Fruit fly (Drosophila melanogaster): ENCODE measurements around the gene CG43725.

Gene CG43725

dm6 chr2L:11037583-11038517 is 37.5 kb upstream of the CG43725 start (continued):
- TF ChIP-seq Spps (tag; optimal IDR thresholded peaks at IDR 0.05) = peak; percentile 15
- TF ChIP-seq prd (optimal IDR thresholded peaks at IDR 0.05) = no peak
- TF ChIP-seq prd (GFP tag; IDR thresholded peaks at IDR 0.05) = peak; percentile 6; the same call in 1 of the 3 replicates
- no peak for TF ChIP-seq CG14050 (GFP tag; IDR thresholded peaks at IDR 0.05)
- no peak for TF ChIP-seq usp (GFP tag; optimal IDR thresholded peaks at IDR 0.05)
- TF ChIP-seq Hr51 (GFP tag; optimal IDR thresholded peaks at IDR 0.05) = peak in 1 of 2 experiments; percentile 65
- TF ChIP-seq D19B (GFP tag; optimal IDR thresholded peaks at IDR 0.05) = no peak
- no peak for TF ChIP-seq her (GFP tag; optimal IDR thresholded peaks at IDR 0.05)
- TF ChIP-seq CG8359 (GFP tag; optimal IDR thresholded peaks at IDR 0.05; ENCODE audit: borderline replicate concordance) = no peak
- TF ChIP-seq MTF-1 (GFP tag; optimal IDR thresholded peaks at IDR 0.05; ENCODE audit: borderline replicate concordance) = no peak
- TF ChIP-seq CG10267 (tag; optimal IDR thresholded peaks at IDR 0.05) = peak; percentile 56
- no peak for TF ChIP-seq Hand (GFP tag; optimal IDR thresholded peaks at IDR 0.05)
- TF ChIP-seq caup (GFP tag; optimal IDR thresholded peaks at IDR 0.05; ENCODE audit: severe bottlenecking) = no peak
- TF ChIP-seq CG7357 (GFP tag; IDR thresholded peaks at IDR 0.05) = no peak
- no peak for TF ChIP-seq CG12299 (tag; optimal IDR thresholded peaks at IDR 0.05)
- TF ChIP-seq CG1233 (GFP tag; optimal IDR thresholded peaks at IDR 0.05) = peak; percentile 2
- TF ChIP-seq bowl (GFP tag; IDR thresholded peaks at IDR 0.05) = no peak
- TF ChIP-seq Scr (GFP tag; IDR thresholded peaks at IDR 0.05; ENCODE audit: partially characterized antibody) = no peak
- TF ChIP-seq HLH4C (GFP tag; IDR thresholded peaks at IDR 0.05; ENCODE audit: partially characterized antibody) = no peak
- peak; percentile 28; the same call in 1 of the 3 replicates for TF ChIP-seq otp (GFP tag; IDR thresholded peaks at IDR 0.05)
- TF ChIP-seq zfh1 (GFP tag; IDR thresholded peaks at IDR 0.05) = peak; percentile 34; the same call in 2 of the 3 replicates
- peak; percentile 33; the same call in 1 of the 2 replicates for TF ChIP-seq ttk (GFP tag; IDR thresholded peaks at IDR 0.05)
- no peak for TF ChIP-seq dati (GFP tag; IDR thresholded peaks at IDR 0.05)
- peak; percentile 46 for TF ChIP-seq CG4424 (GFP tag; optimal IDR thresholded peaks at IDR 0.05)
- no peak for TF ChIP-seq ems (GFP tag; optimal IDR thresholded peaks at IDR 0.05)
- TF ChIP-seq Antp (GFP tag; optimal IDR thresholded peaks at IDR 0.05) = peak; percentile 7
- no peak for TF ChIP-seq CG3065 (GFP tag; optimal IDR thresholded peaks at IDR 0.05)
- no peak for TF ChIP-seq CG31388 (GFP tag; optimal IDR thresholded peaks at IDR 0.05)
- TF ChIP-seq Rfx (GFP tag; IDR thresholded peaks at IDR 0.05) = peak; percentile 53; the same call in 1 of the 2 replicates
- TF ChIP-seq CG10959 (GFP tag; IDR thresholded peaks at IDR 0.05) = no peak
- peak; percentile 49 for TF ChIP-seq twi (tag; optimal IDR thresholded peaks at IDR 0.05)
- peak; percentile 39 for TF ChIP-seq Hmr (GFP tag; optimal IDR thresholded peaks at IDR 0.05)
- TF ChIP-seq CG7839 (tag; optimal IDR thresholded peaks at IDR 0.05) = peak; percentile 66
- TF ChIP-seq chinmo (GFP tag; IDR thresholded peaks at IDR 0.05; ENCODE audit: partially characterized antibody) = 0 out of 4 replicates have a peak, but pooled peaks have one; percentile 9
- no peak for TF ChIP-seq CG18764 (GFP tag; optimal IDR thresholded peaks at IDR 0.05)
- no peak for TF ChIP-seq ash1 (GFP tag; optimal IDR thresholded peaks at IDR 0.05)
- no peak for TF ChIP-seq CG6854 (GFP tag; optimal IDR thresholded peaks at IDR 0.05)
- no peak for TF ChIP-seq lbe (GFP tag; optimal IDR thresholded peaks at IDR 0.05)
- no peak for TF ChIP-seq CG33213 (GFP tag; optimal IDR thresholded peaks at IDR 0.05)
- TF ChIP-seq Trl (optimal IDR thresholded peaks at IDR 0.05) = no peak
- peak; percentile 37 for TF ChIP-seq Trl (GFP tag; optimal IDR thresholded peaks at IDR 0.05)
- TF ChIP-seq Fer3 (tag; optimal IDR thresholded peaks at IDR 0.05) = peak; percentile 29
- TF ChIP-seq h (optimal IDR thresholded peaks at IDR 0.05) = no peak
- TF ChIP-seq CG17912 (GFP tag; optimal IDR thresholded peaks at IDR 0.05) = no peak
- TF ChIP-seq CG17612 (GFP tag; IDR thresholded peaks at IDR 0.05) = no peak
- no peak for TF ChIP-seq aop (GFP tag; IDR thresholded peaks at IDR 0.05)
- no peak for TF ChIP-seq sna (GFP tag; IDR thresholded peaks at IDR 0.05; ENCODE audit: partially characterized antibody)
- TF ChIP-seq Mes4 (GFP tag; optimal IDR thresholded peaks at IDR 0.05) = peak; percentile 62
- TF ChIP-seq chif (GFP tag; optimal IDR thresholded peaks at IDR 0.05) = peak in 1 of 2 experiments; percentile 58
